Worm (Caenorhabditis elegans): ENCODE data around the gene srh-142.

ce11 chrV:16410521-16410920, 50.2 kb downstream of the srh-142 start, which contains the start of gene srh-145:
- TF ChIP-seq nfya-1 (tag; optimal IDR thresholded peaks at IDR 0.05; ENCODE audit: borderline replicate concordance, insufficient read depth) (no peak), egl-18 (GFP tag; IDR thresholded peaks at IDR 0.05) (no peak), tbp1 (GFP tag; optimal IDR thresholded peaks at IDR 0.05) (no peak), ceh-40 (GFP tag; IDR thresholded peaks at IDR 0.05) (no peak), F33H1.4 (GFP tag; IDR thresholded peaks at IDR 0.05) (no peak), snpc-1.3 (tag; optimal IDR thresholded peaks at IDR 0.05; ENCODE audit: insufficient read depth) (no peak), pha-4 (tag; optimal IDR thresholded peaks at IDR 0.05) (no peak), zfh-2 (GFP tag; conservative IDR thresholded peaks at IDR 0.05) (no peak), dpl-1 (GFP tag; optimal IDR thresholded peaks at IDR 0.05) (no peak), ccch-3 (GFP tag; optimal IDR thresholded peaks at IDR 0.05) (no peak), unc-62 (GFP tag; optimal IDR thresholded peaks at IDR 0.05) (no peak)

All from whole organism, young adult.